Fruit fly (Drosophila melanogaster): ENCODE measurements around the gene U2af38.

U2af38 gene

dm6 chr2L:283071-283482 lies 11.4 kb downstream of the U2af38 start, which contains the start of gene CG11601 (continued):
- TF ChIP-seq stwl (tag; optimal IDR thresholded peaks at IDR 0.05) (no peak), D19A (tag; optimal IDR thresholded peaks at IDR 0.05) (no peak), Dbx (GFP tag; IDR thresholded peaks at IDR 0.05) (peak; percentile 62; the same call in 2 of the 3 replicates), Tbp (GFP tag; optimal IDR thresholded peaks at IDR 0.05) (no peak), CG4730 (GFP tag; IDR thresholded peaks at IDR 0.05) (no peak), CG11504 (tag; optimal IDR thresholded peaks at IDR 0.05) (peak; percentile 29), Ets65A (GFP tag) (peak; percentile 80), Mes4 (GFP tag; optimal IDR thresholded peaks at IDR 0.05) (peak; percentile 20), bbx (GFP tag; IDR thresholded peaks at IDR 0.05; ENCODE audit: partially characterized antibody) (peak; percentile 33; the same call in 1 of the 2 replicates), lbe (GFP tag; optimal IDR thresholded peaks at IDR 0.05) (no peak), gcm (GFP tag; optimal IDR thresholded peaks at IDR 0.05) (no peak), Nf-YC (tag; optimal IDR thresholded peaks at IDR 0.05) (peak; percentile 23), ttk (GFP tag; IDR thresholded peaks at IDR 0.05) (no peak), CG17186 (GFP tag; optimal IDR thresholded peaks at IDR 0.05) (no peak), CG7745 (tag; optimal IDR thresholded peaks at IDR 0.05) (no peak), Dp (GFP tag; optimal IDR thresholded peaks at IDR 0.05) (peak; percentile 61), ems (GFP tag; optimal IDR thresholded peaks at IDR 0.05) (no peak), CG34422 (GFP tag; IDR thresholded peaks at IDR 0.05) (peak; percentile 52; the same call in 1 of the 3 replicates), CkIIα-i1 (GFP tag; IDR thresholded peaks at IDR 0.05) (no peak), CG6854 (GFP tag; optimal IDR thresholded peaks at IDR 0.05) (no peak), Dad (GFP tag; optimal IDR thresholded peaks at IDR 0.05) (peak; percentile 2), Gug (GFP tag; IDR thresholded peaks at IDR 0.05) (peak; percentile 21; the same call in 1 of the 4 replicates), C15 (GFP tag; IDR thresholded peaks at IDR 0.05) (no peak), bsh (GFP tag; optimal IDR thresholded peaks at IDR 0.05) (peak in 1 of 2 experiments; percentile 39), CG3407 (GFP tag; optimal IDR thresholded peaks at IDR 0.05) (no peak), slp2 (GFP tag; optimal IDR thresholded peaks at IDR 0.05) (no peak), Mad (GFP tag; optimal IDR thresholded peaks at IDR 0.05) (peak; percentile 26), Aef1 (GFP tag; IDR thresholded peaks at IDR 0.05) (0 out of 3 replicates have a peak, but pooled peaks have one; percentile 20), CG2678 (tag; optimal IDR thresholded peaks at IDR 0.05) (no peak), bab2 (GFP tag; optimal IDR thresholded peaks at IDR 0.05) (no peak), Hr39 (optimal IDR thresholded peaks at IDR 0.05) (no peak), CG8281 (tag; optimal IDR thresholded peaks at IDR 0.05) (no peak), CG7786 (GFP tag; optimal IDR thresholded peaks at IDR 0.05) (peak; percentile 36), Dfd (GFP tag; optimal IDR thresholded peaks at IDR 0.05) (no peak), Asciz (GFP tag; optimal IDR thresholded peaks at IDR 0.05) (no peak), CG3838 (GFP tag; optimal IDR thresholded peaks at IDR 0.05) (no peak), B-H2 (GFP tag; optimal IDR thresholded peaks at IDR 0.05) (peak; percentile 30), CG7271 (tag; optimal IDR thresholded peaks at IDR 0.05) (no peak), disco-r (GFP tag; optimal IDR thresholded peaks at IDR 0.05) (no peak), CG31365 (tag; optimal IDR thresholded peaks at IDR 0.05) (peak; percentile 27), tgo (GFP tag; IDR thresholded peaks at IDR 0.05) (0 out of 3 replicates have a peak, but pooled peaks have one; percentile 14), Fer2 (tag; optimal IDR thresholded peaks at IDR 0.05) (no peak), dati (GFP tag; IDR thresholded peaks at IDR 0.05) (no peak), Hr3 (GFP tag; optimal IDR thresholded peaks at IDR 0.05) (peak; percentile 4), tio (GFP tag; optimal IDR thresholded peaks at IDR 0.05) (no peak), Scr (GFP tag; IDR thresholded peaks at IDR 0.05; ENCODE audit: partially characterized antibody) (peak; percentile 34), dan (GFP tag; IDR thresholded peaks at IDR 0.05) (no peak), vfl (GFP tag; optimal IDR thresholded peaks at IDR 0.05) (peak; percentile 18), mld (GFP tag; IDR thresholded peaks at IDR 0.05; ENCODE audit: partially characterized antibody) (no peak), H2.0 (GFP tag; IDR thresholded peaks at IDR 0.05) (no peak), Meics (GFP tag; optimal IDR thresholded peaks at IDR 0.05) (no peak), ac (GFP tag; optimal IDR thresholded peaks at IDR 0.05) (no peak)
